Worm (Caenorhabditis elegans) whole organism, early embryonic: ENCODE data around the gene ZK688.9.

Experiments used
- F13C5.2 ChIP-seq: sonication (generic microtip); optimal IDR thresholded peaks from 2 replicates; lab custom pipeline; 2017; ENCODE audit warnings: mild to moderate bottlenecking, missing genetic modification characterization, inconsistent platforms, missing compliant biosample characterization
- ama-1 ChIP-seq: fragments of 150-350 bp; optimal IDR thresholded peaks from 2 replicates; lab custom pipeline; 2014
- ceh-13 ChIP-seq: fragments of 200-800 bp; sonication (Bioruptor generic); optimal IDR thresholded peaks from 2 replicates; lab custom pipeline; 2018; ENCODE audit warnings: mild to moderate bottlenecking, missing genetic modification characterization, missing compliant biosample characterization
- ets-7 ChIP-seq: sonication (generic microtip); optimal IDR thresholded peaks from 2 replicates; lab custom pipeline; 2016; ENCODE audit warnings: missing genotype, missing genetic modification characterization, missing compliant biosample characterization
- flt-1 ChIP-seq: fragments of 200-800 bp; sonication (Bioruptor generic); IDR thresholded peaks from 2 replicates; pipeline ENCODE4 v1.3.6; 2022; ENCODE audit warnings: missing genetic modification characterization, missing compliant biosample characterization
- hmbx-1 ChIP-seq: sonication (generic microtip); optimal IDR thresholded peaks from 2 replicates; lab custom pipeline; 2016; ENCODE audit warnings: mild to moderate bottlenecking, missing genetic modification characterization, missing compliant biosample characterization
- hnd-1 ChIP-seq: sonication (generic microtip); optimal IDR thresholded peaks from 2 replicates; lab custom pipeline; 2016; ENCODE audit warnings: missing genetic modification characterization, missing compliant biosample characterization
- pes-1 ChIP-seq: fragments of 200-800 bp; sonication (Bioruptor generic); IDR thresholded peaks from 2 replicates; pipeline ENCODE4 v1.3.6; 2022; ENCODE audit warnings: missing genetic modification reagents, missing genetic modification characterization, missing compliant biosample characterization
- sea-1 ChIP-seq: fragments of 200-800 bp; sonication (Bioruptor generic); conservative IDR thresholded peaks from 2 replicates; pipeline ENCODE4 v1.3.6; 2022; ENCODE audit warnings: missing genetic modification characterization, missing compliant biosample characterization
- tbx-11 ChIP-seq: fragments of 200-800 bp; sonication (Bioruptor generic); IDR thresholded peaks from 2 replicates; pipeline ENCODE4 v1.3.6; 2022; ENCODE audit warnings: missing genetic modification characterization, missing compliant biosample characterization
- tbx-37 ChIP-seq: fragments of 200-800 bp; sonication (Bioruptor generic); conservative IDR thresholded peaks from 2 replicates; pipeline ENCODE4 v1.3.6; 2022; ENCODE audit warnings: missing genetic modification reagents, missing genetic modification characterization, missing compliant biosample characterization
- tra-4 ChIP-seq: sonication (generic microtip); optimal IDR thresholded peaks from 2 replicates; lab custom pipeline; 2017; ENCODE audit warnings: missing genetic modification characterization, missing compliant biosample characterization

ce11 chrIII:7873481-7873880, 9.3 kb downstream of the ZK688.9 start, which contains the start of gene tyr-1:
- no peak for TF ChIP-seq flt-1
- TF ChIP-seq tra-4 (tag; lab: Kevin White, UChicago): no peak
- TF ChIP-seq ama-1 (lab: Kevin White, UChicago): no peak
- no peak for TF ChIP-seq hnd-1 (tag; lab: Kevin White, UChicago)
- TF ChIP-seq ets-7 (tag; lab: Kevin White, UChicago): no peak
- TF ChIP-seq ceh-13 (GFP tag; lab: Kevin White, UChicago): no peak
- no peak for TF ChIP-seq sea-1 (GFP tag; lab: Robert Waterston, UW)
- no peak for TF ChIP-seq F13C5.2
- TF ChIP-seq tbx-37 (GFP tag; lab: Robert Waterston, UW): no peak
- no peak for TF ChIP-seq hmbx-1
- no peak for TF ChIP-seq pes-1
- no peak for TF ChIP-seq tbx-11 (GFP tag; lab: Robert Waterston, UW)
